Worm (Caenorhabditis elegans) whole organism, young adult: ENCODE data around the gene F08G12.3.

Source experiments
- B0019.2 ChIP-seq: fragments of 200-800 bp; sonication (Bioruptor generic); conservative IDR thresholded peaks from 2 replicates; pipeline ENCODE4 v1.3.6; 2022; ENCODE audit warnings: missing genetic modification reagents, missing genetic modification characterization, missing compliant biosample characterization
- F39B2.1 ChIP-seq: fragments of 200-800 bp; sonication (Bioruptor generic); IDR thresholded peaks from 2 replicates; pipeline ENCODE4 v1.3.6; 2022; ENCODE audit warnings: missing genetic modification reagents, missing genetic modification characterization, missing compliant biosample characterization
- T07F8.4 ChIP-seq: sonication (generic microtip); optimal IDR thresholded peaks from 2 replicates; lab custom pipeline; 2016; ENCODE audit warnings: mild to moderate bottlenecking, missing genetic modification characterization, moderate library complexity, missing compliant biosample characterization
- Y53F4B.3 ChIP-seq: fragments of 200-800 bp; sonication (Bioruptor generic); IDR thresholded peaks from 2 replicates; pipeline ENCODE4 v1.3.6; 2022; ENCODE audit warnings: missing genetic modification reagents, missing genetic modification characterization, missing compliant biosample characterization
- Y56A3A.18 ChIP-seq: fragments of 200-800 bp; sonication (Bioruptor generic); IDR thresholded peaks from 2 replicates; pipeline ENCODE4 v1.3.6; 2022; ENCODE audit warnings: missing genetic modification reagents, missing genetic modification characterization, missing compliant biosample characterization
- ZK185.1 ChIP-seq: sonication (generic microtip); optimal IDR thresholded peaks from 2 replicates; lab custom pipeline; 2016; ENCODE audit warnings: mild to moderate bottlenecking, missing genetic modification characterization, missing compliant biosample characterization; ENCODE audit not compliant: poor library complexity, severe bottlenecking
- akir-1 ChIP-seq: fragments of 200-800 bp; sonication (Bioruptor generic); optimal IDR thresholded peaks from 2 replicates; lab custom pipeline; 2018; ENCODE audit warnings: mild to moderate bottlenecking, missing genetic modification characterization, moderate library complexity, missing compliant biosample characterization
- aptf-2 ChIP-seq: fragments of 200-800 bp; sonication (Bioruptor generic); conservative IDR thresholded peaks from 2 replicates; pipeline ENCODE4 v1.3.6; 2022; ENCODE audit warnings: missing genetic modification reagents, missing genetic modification characterization, missing compliant biosample characterization
- attf-3 ChIP-seq: fragments of 200-800 bp; sonication (Bioruptor generic); conservative IDR thresholded peaks from 2 replicates; pipeline ENCODE4 v1.3.6; 2022; ENCODE audit warnings: missing genetic modification reagents, missing genetic modification characterization, missing compliant biosample characterization
- bed-2 ChIP-seq: fragments of 200-800 bp; sonication (Bioruptor generic); IDR thresholded peaks from 2 replicates; pipeline ENCODE4 v1.3.6; 2022; ENCODE audit warnings: missing genetic modification reagents, missing genetic modification characterization, missing compliant biosample characterization
- cebp-1 ChIP-seq, 2 experiments: fragments of 200-800 bp in 1 of 2; sonication (Bioruptor generic) in 1 of 2; sonication (generic microtip) in 1 of 2; IDR thresholded peaks in 1 of 2; optimal IDR thresholded peaks in 1 of 2; 2 replicates each; pipeline versions ENCODE4 v1.3.6 to Lab custom; 2017 to 2022; ENCODE audit warnings: missing compliant biosample characterization in 2 of 2, missing genetic modification characterization in 2 of 2, mild to moderate bottlenecking in 1 of 2, missing genetic modification reagents in 1 of 2, moderate library complexity in 1 of 2
- ceh-100 ChIP-seq: fragments of 200-800 bp; sonication (Bioruptor generic); IDR thresholded peaks from 2 replicates; pipeline ENCODE4 v1.3.6; 2022; ENCODE audit warnings: missing genetic modification reagents, missing genetic modification characterization, missing compliant biosample characterization
- ceh-27 ChIP-seq: fragments of 200-800 bp; sonication (Bioruptor generic); optimal IDR thresholded peaks from 2 replicates; lab custom pipeline; 2018; ENCODE audit warnings: mild to moderate bottlenecking, missing genetic modification characterization, moderate library complexity, missing compliant biosample characterization
- ceh-58 ChIP-seq: fragments of 200-800 bp; sonication (Bioruptor generic); IDR thresholded peaks from 2 replicates; pipeline ENCODE4 v1.3.6; 2022; ENCODE audit warnings: missing genetic modification characterization, missing compliant biosample characterization
- chd-7 ChIP-seq: sonication (generic microtip); optimal IDR thresholded peaks from 2 replicates; lab custom pipeline; 2016; ENCODE audit warnings: mild to moderate bottlenecking, missing genetic modification characterization, moderate library complexity, missing compliant biosample characterization
- die-1 ChIP-seq: sonication (generic microtip); optimal IDR thresholded peaks from 2 replicates; lab custom pipeline; 2016; ENCODE audit warnings: missing genotype, mild to moderate bottlenecking, missing genetic modification characterization, missing compliant biosample characterization
- egrh-3 ChIP-seq: fragments of 200-800 bp; sonication (Bioruptor generic); IDR thresholded peaks from 2 replicates; pipeline ENCODE4 v1.3.6; 2022; ENCODE audit warnings: missing genetic modification reagents, missing genetic modification characterization, missing compliant biosample characterization
- ets-4 ChIP-seq: fragments of 200-800 bp; sonication (Bioruptor generic); optimal IDR thresholded peaks from 2 replicates; lab custom pipeline; 2018; ENCODE audit warnings: mild to moderate bottlenecking, missing genetic modification characterization, missing compliant biosample characterization
- hmg-1.2 ChIP-seq: fragments of 200-800 bp; sonication (Bioruptor generic); IDR thresholded peaks from 2 replicates; pipeline ENCODE4 v1.3.6; 2022; ENCODE audit warnings: missing genetic modification reagents, missing genetic modification characterization, missing compliant biosample characterization
- hrde-1 ChIP-seq: sonication (generic microtip); optimal IDR thresholded peaks from 2 replicates; lab custom pipeline; 2016; ENCODE audit warnings: missing genetic modification characterization, mild to moderate bottlenecking, missing compliant biosample characterization, moderate library complexity, missing genotype, missing genetic modification reagents, borderline replicate concordance
- let-607 ChIP-seq, 2 experiments: fragments of 200-800 bp in 1 of 2; sonication (Bioruptor generic) in 1 of 2; sonication (generic microtip) in 1 of 2; optimal IDR thresholded peaks; 2 replicates each; lab custom pipeline; 2016 to 2018; ENCODE audit warnings: mild to moderate bottlenecking in 2 of 2, missing compliant biosample characterization in 2 of 2, missing genetic modification characterization in 2 of 2, moderate library complexity in 2 of 2, missing genotype in 1 of 2
- lin-35 ChIP-seq, 3 experiments: fragments of 150-350 bp in 2 of 3; sonication (generic microtip) in 1 of 3; optimal IDR thresholded peaks; 2 replicates each; lab custom pipeline; 2014 to 2018; ENCODE audit warnings: missing biosample characterization in 3 of 3, missing genetic modification characterization in 3 of 3, missing genetic modification reagents in 3 of 3
- lin-40 ChIP-seq: sonication (generic microtip); optimal IDR thresholded peaks from 2 replicates; lab custom pipeline; 2016; ENCODE audit warnings: missing genetic modification characterization, mild to moderate bottlenecking, missing compliant biosample characterization, missing genotype, missing genetic modification reagents
- madf-6 ChIP-seq: fragments of 200-800 bp; sonication (Bioruptor generic); IDR thresholded peaks from 2 replicates; pipeline ENCODE4 v1.3.6; 2022; ENCODE audit warnings: missing genetic modification reagents, missing genetic modification characterization, missing compliant biosample characterization
- madf-8 ChIP-seq: fragments of 200-800 bp; sonication (Bioruptor generic); conservative IDR thresholded peaks from 2 replicates; pipeline ENCODE4 v1.3.6; 2022; ENCODE audit warnings: missing genetic modification reagents, missing genetic modification characterization, missing compliant biosample characterization
- mcd-1 ChIP-seq: fragments of 200-800 bp; sonication (Bioruptor generic); IDR thresholded peaks from 2 replicates; pipeline ENCODE4 v1.3.6; 2022; ENCODE audit warnings: missing genetic modification reagents, missing genetic modification characterization, missing compliant biosample characterization
- mel-28 ChIP-seq: sonication (generic microtip); optimal IDR thresholded peaks from 2 replicates; lab custom pipeline; 2016; ENCODE audit warnings: borderline replicate concordance, mild to moderate bottlenecking, missing genetic modification characterization, missing compliant biosample characterization
- mxl-1 ChIP-seq: sonication (generic microtip); optimal IDR thresholded peaks from 2 replicates; lab custom pipeline; 2016; ENCODE audit warnings: missing genetic modification characterization, missing compliant biosample characterization
- nfya-1 ChIP-seq: sonication (generic microtip); optimal IDR thresholded peaks from 2 replicates; lab custom pipeline; 2017; ENCODE audit warnings: antibody characterized with exemption, missing compliant biosample characterization, missing genetic modification characterization, borderline replicate concordance; ENCODE audit not compliant: insufficient read depth
- nhr-120 ChIP-seq: fragments of 200-800 bp; sonication (Bioruptor generic); IDR thresholded peaks from 2 replicates; pipeline ENCODE4 v1.3.6; 2022; ENCODE audit warnings: missing genetic modification characterization, missing compliant biosample characterization
- nhr-179 ChIP-seq: sonication (generic microtip); optimal IDR thresholded peaks from 2 replicates; lab custom pipeline; 2016; ENCODE audit warnings: mild to moderate bottlenecking, missing genetic modification characterization, missing compliant biosample characterization
- nhr-80 ChIP-seq: sonication (generic microtip); optimal IDR thresholded peaks from 2 replicates; lab custom pipeline; 2016; ENCODE audit warnings: missing genetic modification characterization, missing compliant biosample characterization
- nhr-90 ChIP-seq: sonication (generic microtip); optimal IDR thresholded peaks from 2 replicates; lab custom pipeline; 2016; ENCODE audit warnings: missing genotype, mild to moderate bottlenecking, missing genetic modification characterization, missing compliant biosample characterization
- pbrm-1 ChIP-seq: fragments of 200-800 bp; sonication (Bioruptor generic); IDR thresholded peaks from 2 replicates; pipeline ENCODE4 v1.3.6; 2022; ENCODE audit warnings: missing genetic modification reagents, missing genetic modification characterization, missing compliant biosample characterization
- pha-4 ChIP-seq: fragments of 150-350 bp; sonication (generic microtip); optimal IDR thresholded peaks from 2 replicates; lab custom pipeline; 2014; ENCODE audit warnings: missing biosample characterization, missing genetic modification reagents, missing genetic modification characterization
- rec-8 ChIP-seq, 2 experiments: sonication (generic microtip); optimal IDR thresholded peaks; 2 replicates each; lab custom pipeline; 2016; ENCODE audit warnings: mild to moderate bottlenecking in 2 of 2, missing genetic modification characterization in 2 of 2, missing genetic modification reagents in 2 of 2, missing genotype in 2 of 2, missing biosample characterization in 1 of 2, missing compliant biosample characterization in 1 of 2, moderate library complexity in 1 of 2
- sea-2 ChIP-seq: fragments of 200-800 bp; sonication (Bioruptor generic); IDR thresholded peaks from 2 replicates; pipeline ENCODE4 v1.3.6; 2022; ENCODE audit warnings: missing genetic modification characterization, missing compliant biosample characterization
- snpc-1.3 ChIP-seq: sonication (generic microtip); optimal IDR thresholded peaks from 2 replicates; lab custom pipeline; 2017; ENCODE audit warnings: missing genetic modification characterization, mild to moderate bottlenecking, missing compliant biosample characterization, antibody characterized with exemption, moderate library complexity, missing genotype, missing genetic modification reagents; ENCODE audit not compliant: insufficient read depth
- snpc-3.4 ChIP-seq: sonication (generic microtip); optimal IDR thresholded peaks from 2 replicates; lab custom pipeline; 2017; ENCODE audit warnings: missing genetic modification characterization, mild to moderate bottlenecking, missing compliant biosample characterization, antibody characterized with exemption, moderate library complexity, missing genotype, missing genetic modification reagents
- unc-130 ChIP-seq: sonication (generic microtip); optimal IDR thresholded peaks from 2 replicates; lab custom pipeline; 2016; ENCODE audit warnings: missing genetic modification reagents, missing genetic modification characterization, missing compliant biosample characterization
- unc-62 ChIP-seq: fragments of 150-350 bp; optimal IDR thresholded peaks from 2 replicates; lab custom pipeline; 2014; ENCODE audit warnings: missing biosample characterization, missing genetic modification reagents, missing genetic modification characterization
- zfh-2 ChIP-seq: fragments of 200-800 bp; sonication (Bioruptor generic); conservative IDR thresholded peaks from 2 replicates; pipeline ENCODE4 v1.3.6; 2022; ENCODE audit warnings: missing genetic modification reagents, missing genetic modification characterization, missing compliant biosample characterization
- ztf-22 ChIP-seq: fragments of 200-800 bp; sonication (Bioruptor generic); optimal IDR thresholded peaks from 2 replicates; lab custom pipeline; 2018; ENCODE audit warnings: mild to moderate bottlenecking, missing genetic modification characterization, moderate library complexity, missing compliant biosample characterization
- ztf-25 ChIP-seq: fragments of 200-800 bp; sonication (Bioruptor generic); IDR thresholded peaks from 2 replicates; pipeline ENCODE4 v1.3.6; 2022; ENCODE audit warnings: missing genetic modification reagents, missing genetic modification characterization, missing compliant biosample characterization

The F08G12.3 gene

DNA sequence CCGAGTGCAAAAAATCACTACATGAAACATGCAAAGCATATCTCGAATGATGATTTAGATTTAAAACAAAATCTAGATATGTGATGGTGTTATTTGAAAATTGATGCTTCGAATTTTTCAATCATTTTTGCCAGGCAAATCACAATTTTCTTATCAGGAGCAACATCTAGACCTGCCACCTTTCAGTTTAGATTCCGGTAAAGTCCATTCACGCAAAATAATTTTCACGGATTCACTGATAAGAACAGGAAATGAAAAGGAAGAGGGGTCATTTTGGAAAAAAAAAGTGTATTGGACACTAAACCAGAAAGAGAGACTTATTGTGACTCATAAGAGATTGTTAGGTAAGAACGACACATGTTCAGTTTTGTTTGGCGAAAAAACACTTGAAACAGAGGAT lies 48.1 kb upstream of the F08G12.3 start:
- TF ChIP-seq ets-4: peak; percentile 81
- TF ChIP-seq nhr-80 (tag; lab: Kevin White, UChicago): peak; percentile 79
- TF ChIP-seq nfya-1 (tag; lab: Kevin White, UChicago): no peak

DNA sequence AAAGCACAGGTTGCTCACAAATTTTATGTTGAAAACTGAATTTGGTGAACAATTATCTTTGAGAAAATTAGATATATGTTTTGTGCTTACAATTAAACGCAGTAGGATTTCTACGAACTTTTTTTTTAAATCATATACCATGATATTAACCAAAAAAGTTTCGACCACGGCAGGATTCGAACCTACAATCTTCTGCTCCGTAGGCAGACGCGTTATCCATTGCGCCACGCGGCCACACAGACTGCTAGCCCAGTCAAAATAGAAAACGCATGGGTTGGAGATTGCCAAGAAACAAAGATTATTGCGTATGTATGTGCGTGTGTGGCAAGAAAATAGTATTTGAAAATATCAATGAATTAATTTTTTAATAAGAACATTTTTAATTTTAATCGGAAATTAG lies 47.6 kb upstream of the F08G12.3 start:
- TF ChIP-seq nhr-120 (GFP tag; lab: Robert Waterston, UW) (no peak), unc-62 (no peak), rec-8 (tag; optimal IDR thresholded peaks at IDR 0.05; lab: Kevin White, UChicago) (peak; percentile 70 to 88), akir-1 (GFP tag; lab: Kevin White, UChicago) (peak; percentile 12), let-607 (tag; optimal IDR thresholded peaks at IDR 0.05; lab: Kevin White, UChicago) (peak in 1 of 2 experiments; percentile 42), ztf-22 (GFP tag; lab: Kevin White, UChicago) (no peak), ceh-58 (GFP tag; lab: Robert Waterston, UW) (no peak), lin-40 (tag; lab: Kevin White, UChicago) (peak; percentile 60), zfh-2 (no peak), egrh-3 (GFP tag; lab: Robert Waterston, UW) (peak; percentile 23; the same call in 1 of the 2 replicates), madf-6 (peak; percentile 20; the same call in 1 of the 2 replicates), attf-3 (GFP tag; lab: Robert Waterston, UW) (0 out of 2 replicates have a peak, but pooled peaks have one; percentile 18), ceh-27 (peak; percentile 62), lin-35 (GFP tag; optimal IDR thresholded peaks at IDR 0.05; lab: Kevin White, UChicago) (peak in 1 of 3 experiments; percentile 32), cebp-1 (GFP tag; IDR thresholded peaks at IDR 0.05; lab: Robert Waterston, UW) (no peak), cebp-1 (tag; optimal IDR thresholded peaks at IDR 0.05; lab: Kevin White, UChicago) (no peak), unc-130 (peak; percentile 42), snpc-1.3 (peak; percentile 30), bed-2 (GFP tag; lab: Robert Waterston, UW) (no peak), die-1 (tag; lab: Kevin White, UChicago) (peak; percentile 81), ztf-25 (GFP tag; lab: Robert Waterston, UW) (peak; percentile 86), mel-28 (tag; lab: Kevin White, UChicago) (no peak), chd-7 (tag; lab: Kevin White, UChicago) (peak; percentile 12), Y53F4B.3 (GFP tag; lab: Robert Waterston, UW) (peak; percentile 63), mcd-1 (GFP tag; lab: Robert Waterston, UW) (no peak; the same call in 1 of the 2 replicates), pbrm-1 (GFP tag; lab: Robert Waterston, UW) (peak; percentile 92), hmg-1.2 (GFP tag; lab: Robert Waterston, UW) (peak; percentile 76), pha-4 (tag; lab: Kevin White, UChicago) (no peak), sea-2 (GFP tag; lab: Robert Waterston, UW) (no peak), hrde-1 (peak; percentile 70), ceh-100 (GFP tag; lab: Robert Waterston, UW) (peak; percentile 49; the same call in 1 of the 2 replicates), madf-8 (GFP tag; lab: Robert Waterston, UW) (no peak), snpc-3.4 (tag; lab: Kevin White, UChicago) (peak; percentile 80), Y56A3A.18 (GFP tag; lab: Robert Waterston, UW) (0 out of 2 replicates have a peak, but pooled peaks have one; percentile 54), B0019.2 (no peak), T07F8.4 (tag; lab: Kevin White, UChicago) (peak; percentile 48), ZK185.1 (tag; lab: Kevin White, UChicago) (peak; percentile 88), nhr-90 (tag; lab: Kevin White, UChicago) (peak; percentile 72), F39B2.1 (GFP tag; lab: Robert Waterston, UW) (no peak), aptf-2 (no peak), nhr-179 (tag; lab: Kevin White, UChicago) (peak; percentile 52), mxl-1 (tag; lab: Kevin White, UChicago) (peak; percentile 65)
